Worm (Caenorhabditis elegans) whole organism, early embryonic: ENCODE measurements around the gene T06E6.10.

Experiments
- B0310.2 ChIP-seq: sonication (generic microtip); optimal IDR thresholded peaks from 2 replicates; lab custom pipeline; 2016; ENCODE audit warnings: mild to moderate bottlenecking, missing genetic modification characterization, missing compliant biosample characterization
- ama-1 ChIP-seq: fragments of 150-350 bp; optimal IDR thresholded peaks from 2 replicates; lab custom pipeline; 2014
- flt-1 ChIP-seq: fragments of 200-800 bp; sonication (Bioruptor generic); IDR thresholded peaks from 2 replicates; pipeline ENCODE4 v1.3.6; 2022; ENCODE audit warnings: missing genetic modification characterization, missing compliant biosample characterization
- hmbx-1 ChIP-seq: sonication (generic microtip); optimal IDR thresholded peaks from 2 replicates; lab custom pipeline; 2016; ENCODE audit warnings: mild to moderate bottlenecking, missing genetic modification characterization, missing compliant biosample characterization
- pes-1 ChIP-seq: fragments of 200-800 bp; sonication (Bioruptor generic); IDR thresholded peaks from 2 replicates; pipeline ENCODE4 v1.3.6; 2022; ENCODE audit warnings: missing genetic modification reagents, missing genetic modification characterization, missing compliant biosample characterization
- tbx-37 ChIP-seq: fragments of 200-800 bp; sonication (Bioruptor generic); conservative IDR thresholded peaks from 2 replicates; pipeline ENCODE4 v1.3.6; 2022; ENCODE audit warnings: missing genetic modification reagents, missing genetic modification characterization, missing compliant biosample characterization

ce11 chrV:15444615-15445014 lies 26.7 kb downstream of the T06E6.10 start, which contains the start of gene T26H5.9:
- TF ChIP-seq pes-1 (GFP tag; lab: Robert Waterston, UW) (no peak), tbx-37 (GFP tag; lab: Robert Waterston, UW) (no peak), flt-1 (GFP tag; lab: Robert Waterston, UW) (no peak), hmbx-1 (tag; lab: Kevin White, UChicago) (no peak), B0310.2 (tag; lab: Kevin White, UChicago) (no peak), ama-1 (lab: Kevin White, UChicago) (no peak)
